Fruit fly (Drosophila melanogaster) Kc167 (cell line): ENCODE results near the gene Cpr78Cb.

Experiments used
- h ChIP-seq: fragments of >200 bp; optimal IDR thresholded peaks from 3 replicates; lab custom pipeline; 2018; ENCODE audit warnings: missing external identifiers
- psq ChIP-seq: fragments of >200 bp; optimal IDR thresholded peaks from 2 replicates; lab custom pipeline; 2017; ENCODE audit warnings: missing external identifiers

dm6 chr3L:21266101-21266656 lies 28.1 kb upstream of the Cpr78Cb start:
- TF ChIP-seq psq (lab: Kevin White, UChicago) (no peak), h (lab: Kevin White, UChicago) (no peak)
